Worm (Caenorhabditis elegans): Measurements from ENCODE around the gene unc-84.

ce11 chrX:13541335-13541734 is 43.2 kb upstream of the unc-84 start:
- TF ChIP-seq Y53F4B.3 (GFP tag; IDR thresholded peaks at IDR 0.05): no peak
- TF ChIP-seq K11D2.4 (GFP tag; IDR thresholded peaks at IDR 0.05): no peak
- no peak for TF ChIP-seq madf-6 (GFP tag; IDR thresholded peaks at IDR 0.05)
- TF ChIP-seq hsf-1 (GFP tag; IDR thresholded peaks at IDR 0.05): no peak
- no peak for TF ChIP-seq nhr-90 (tag; optimal IDR thresholded peaks at IDR 0.05)
- TF ChIP-seq nfyb-1 (GFP tag; IDR thresholded peaks at IDR 0.05): no peak
- TF ChIP-seq F10E7.11 (tag; optimal IDR thresholded peaks at IDR 0.05): no peak
- TF ChIP-seq F23B12.7 (tag; optimal IDR thresholded peaks at IDR 0.05; ENCODE audit: insufficient read depth): no peak
- TF ChIP-seq akir-1 (GFP tag; optimal IDR thresholded peaks at IDR 0.05): no peak
- TF ChIP-seq ets-4 (GFP tag; optimal IDR thresholded peaks at IDR 0.05): no peak
- no peak for TF ChIP-seq B0035.1 (tag; optimal IDR thresholded peaks at IDR 0.05)
- TF ChIP-seq ceh-100 (GFP tag; IDR thresholded peaks at IDR 0.05): no peak
- TF ChIP-seq pha-4 (tag; optimal IDR thresholded peaks at IDR 0.05): no peak
- no peak for TF ChIP-seq sdz-38 (tag; optimal IDR thresholded peaks at IDR 0.05)
